Fruit fly (Drosophila melanogaster): ENCODE results near the gene js.

Gene js

dm6 chr3R:16355393-16355943, 12.6 kb downstream of the js start (continued):
- TF ChIP-seq tin (GFP tag; optimal IDR thresholded peaks at IDR 0.05) (no peak), br (optimal IDR thresholded peaks at IDR 0.05) (no peak), cas (GFP tag; IDR thresholded peaks at IDR 0.05) (no peak), salm (tag; optimal IDR thresholded peaks at IDR 0.05) (no peak), ftz-f1 (GFP tag; optimal IDR thresholded peaks at IDR 0.05) (peak; percentile 95), YL-1 (GFP tag; optimal IDR thresholded peaks at IDR 0.05) (no peak), stc (GFP tag; IDR thresholded peaks at IDR 0.05) (no peak), gt (GFP tag; IDR thresholded peaks at IDR 0.05) (no peak), gcm (GFP tag; optimal IDR thresholded peaks at IDR 0.05) (no peak), toy (GFP tag; IDR thresholded peaks at IDR 0.05) (peak; percentile 55; the same call in 1 of the 2 replicates), Doc3 (GFP tag; IDR thresholded peaks at IDR 0.05; ENCODE audit: partially characterized antibody) (no peak), CG9876 (GFP tag; optimal IDR thresholded peaks at IDR 0.05) (no peak), HLH3B (GFP tag; IDR thresholded peaks at IDR 0.05) (0 out of 2 replicates have a peak, but pooled peaks have one; percentile 9), CG33557 (GFP tag; optimal IDR thresholded peaks at IDR 0.05) (no peak), Ravus (GFP tag; IDR thresholded peaks at IDR 0.05) (no peak), nerfin-2 (GFP tag; IDR thresholded peaks at IDR 0.05; ENCODE audit: partially characterized antibody) (no peak), CG34422 (GFP tag; IDR thresholded peaks at IDR 0.05) (no peak), slp2 (GFP tag; optimal IDR thresholded peaks at IDR 0.05) (no peak), cwo (GFP tag; optimal IDR thresholded peaks at IDR 0.05) (peak; percentile 62), bcd (GFP tag; optimal IDR thresholded peaks at IDR 0.05) (no peak), CG6654 (GFP tag; optimal IDR thresholded peaks at IDR 0.05) (no peak), Ptx1 (GFP tag; IDR thresholded peaks at IDR 0.05) (peak; percentile 29; the same call in 1 of the 2 replicates), vvl (GFP tag; IDR thresholded peaks at IDR 0.05) (no peak), mld (GFP tag; IDR thresholded peaks at IDR 0.05; ENCODE audit: partially characterized antibody) (no peak), pho (GFP tag; optimal IDR thresholded peaks at IDR 0.05) (peak; percentile 61), CG32532 (GFP tag; IDR thresholded peaks at IDR 0.05) (peak; percentile 88), CG18476 (GFP tag; optimal IDR thresholded peaks at IDR 0.05) (no peak), zfh2 (GFP tag; optimal IDR thresholded peaks at IDR 0.05) (peak; percentile 67), CG9797 (GFP tag; optimal IDR thresholded peaks at IDR 0.05) (no peak), twi (tag; optimal IDR thresholded peaks at IDR 0.05) (no peak), pfk (GFP tag; optimal IDR thresholded peaks at IDR 0.05) (no peak), CG16815 (GFP tag; optimal IDR thresholded peaks at IDR 0.05) (no peak), CG30403 (GFP tag; optimal IDR thresholded peaks at IDR 0.05) (peak; percentile 10), CG9932 (GFP tag; IDR thresholded peaks at IDR 0.05) (peak; percentile 91), Jarid2 (GFP tag; optimal IDR thresholded peaks at IDR 0.05) (no peak), row (GFP tag; IDR thresholded peaks at IDR 0.05) (peak; percentile 56), CG14860 (GFP tag; IDR thresholded peaks at IDR 0.05; ENCODE audit: partially characterized antibody) (no peak), Atf-2 (GFP tag; optimal IDR thresholded peaks at IDR 0.05) (no peak), sens (GFP tag) (no peak), nau (GFP tag; optimal IDR thresholded peaks at IDR 0.05) (peak; percentile 47), ttk (GFP tag; IDR thresholded peaks at IDR 0.05) (no peak), fd64A (GFP tag; optimal IDR thresholded peaks at IDR 0.05) (no peak), CG31388 (GFP tag; optimal IDR thresholded peaks at IDR 0.05) (no peak), CG2199 (GFP tag; IDR thresholded peaks at IDR 0.05) (no peak), CG43689 (GFP tag; IDR thresholded peaks at IDR 0.05) (no peak), CG30431 (GFP tag; optimal IDR thresholded peaks at IDR 0.05) (no peak), CG13424 (tag; optimal IDR thresholded peaks at IDR 0.05) (peak; percentile 13), CG7745 (tag; optimal IDR thresholded peaks at IDR 0.05) (no peak), CG2129 (GFP tag; IDR thresholded peaks at IDR 0.05; ENCODE audit: partially characterized antibody) (no peak), NC2α (GFP tag; optimal IDR thresholded peaks at IDR 0.05) (no peak), emc (GFP tag; optimal IDR thresholded peaks at IDR 0.05) (no peak)
